Fruit fly (Drosophila melanogaster) whole organism, prepupa: ENCODE data around the gene Antp.

Experiments
- CG11902 ChIP-seq: fragments of 200-800 bp; sonication (Bioruptor generic); optimal IDR thresholded peaks from 3 replicates; lab custom pipeline; 2016; ENCODE audit warnings: missing biosample characterization, missing genetic modification characterization
- CG7368 ChIP-seq: fragments of 200-800 bp; sonication (Bioruptor generic); optimal IDR thresholded peaks from 3 replicates; lab custom pipeline; 2016; ENCODE audit warnings: missing biosample characterization, missing genetic modification characterization
- Hr39 ChIP-seq: fragments of 200-800 bp; sonication (Bioruptor generic); optimal IDR thresholded peaks from 2 replicates; lab custom pipeline; 2016; ENCODE audit warnings: missing biosample characterization, missing genetic modification characterization
- Lpt ChIP-seq: fragments of 200-800 bp; sonication (Bioruptor generic); optimal IDR thresholded peaks from 3 replicates; lab custom pipeline; 2016; ENCODE audit warnings: missing biosample characterization, missing genetic modification characterization
- Met ChIP-seq: fragments of 200-800 bp; sonication (Bioruptor generic); optimal IDR thresholded peaks from 3 replicates; lab custom pipeline; 2016; ENCODE audit warnings: missing biosample characterization, missing genetic modification characterization
- pdm3 ChIP-seq: fragments of 200-800 bp; sonication (Bioruptor generic); optimal IDR thresholded peaks from 3 replicates; lab custom pipeline; 2016; ENCODE audit warnings: missing biosample characterization, missing genetic modification characterization

dm6 chr3R:6999154-6999710 lies at the start of gene Antp:
- TF ChIP-seq Hr39 (no peak), CG7368 (GFP tag; lab: Kevin White, UChicago) (no peak), pdm3 (GFP tag; lab: Kevin White, UChicago) (no peak), Lpt (no peak), Met (no peak), CG11902 (GFP tag; lab: Kevin White, UChicago) (no peak)
